Worm (Caenorhabditis elegans) whole organism, early embryonic: Measurements from ENCODE around the gene ced-6.

Experiments used
- B0310.2 ChIP-seq: sonication (generic microtip); optimal IDR thresholded peaks from 2 replicates; lab custom pipeline; 2016; ENCODE audit warnings: mild to moderate bottlenecking, missing genetic modification characterization, missing compliant biosample characterization
- aly-1 ChIP-seq: sonication (generic microtip); optimal IDR thresholded peaks from 2 replicates; lab custom pipeline; 2016; ENCODE audit warnings: missing genetic modification characterization, missing compliant biosample characterization
- ama-1 ChIP-seq: fragments of 150-350 bp; optimal IDR thresholded peaks from 2 replicates; lab custom pipeline; 2014
- ets-7 ChIP-seq: sonication (generic microtip); optimal IDR thresholded peaks from 2 replicates; lab custom pipeline; 2016; ENCODE audit warnings: missing genotype, missing genetic modification characterization, missing compliant biosample characterization
- flt-1 ChIP-seq: fragments of 200-800 bp; sonication (Bioruptor generic); IDR thresholded peaks from 2 replicates; pipeline ENCODE4 v1.3.6; 2022; ENCODE audit warnings: missing genetic modification characterization, missing compliant biosample characterization
- hmbx-1 ChIP-seq: sonication (generic microtip); optimal IDR thresholded peaks from 2 replicates; lab custom pipeline; 2016; ENCODE audit warnings: mild to moderate bottlenecking, missing genetic modification characterization, missing compliant biosample characterization
- pes-1 ChIP-seq: fragments of 200-800 bp; sonication (Bioruptor generic); IDR thresholded peaks from 2 replicates; pipeline ENCODE4 v1.3.6; 2022; ENCODE audit warnings: missing genetic modification reagents, missing genetic modification characterization, missing compliant biosample characterization
- scrt-1 ChIP-seq: fragments of 200-800 bp; sonication (Bioruptor generic); IDR thresholded peaks from 2 replicates; pipeline ENCODE4 v1.3.6; 2022; ENCODE audit warnings: missing genetic modification characterization, missing compliant biosample characterization
- tbx-11 ChIP-seq: fragments of 200-800 bp; sonication (Bioruptor generic); IDR thresholded peaks from 2 replicates; pipeline ENCODE4 v1.3.6; 2022; ENCODE audit warnings: missing genetic modification characterization, missing compliant biosample characterization
- tbx-37 ChIP-seq: fragments of 200-800 bp; sonication (Bioruptor generic); conservative IDR thresholded peaks from 2 replicates; pipeline ENCODE4 v1.3.6; 2022; ENCODE audit warnings: missing genetic modification reagents, missing genetic modification characterization, missing compliant biosample characterization

ce11 chrIII:5584647-5585046 lies 10.9 kb upstream of the ced-6 start, which contains the start of gene F56D2.3:
- TF ChIP-seq tbx-11 (no peak), ama-1 (lab: Kevin White, UChicago) (no peak), flt-1 (GFP tag; lab: Robert Waterston, UW) (no peak), B0310.2 (tag; lab: Kevin White, UChicago) (no peak), hmbx-1 (tag; lab: Kevin White, UChicago) (no peak), ets-7 (tag; lab: Kevin White, UChicago) (no peak), aly-1 (tag; lab: Kevin White, UChicago) (no peak), tbx-37 (GFP tag; lab: Robert Waterston, UW) (no peak), scrt-1 (GFP tag; lab: Robert Waterston, UW) (no peak), pes-1 (GFP tag; lab: Robert Waterston, UW) (no peak)
